Worm (Caenorhabditis elegans): ENCODE results near the gene C04E12.4.

C04E12.4 gene

DNA sequence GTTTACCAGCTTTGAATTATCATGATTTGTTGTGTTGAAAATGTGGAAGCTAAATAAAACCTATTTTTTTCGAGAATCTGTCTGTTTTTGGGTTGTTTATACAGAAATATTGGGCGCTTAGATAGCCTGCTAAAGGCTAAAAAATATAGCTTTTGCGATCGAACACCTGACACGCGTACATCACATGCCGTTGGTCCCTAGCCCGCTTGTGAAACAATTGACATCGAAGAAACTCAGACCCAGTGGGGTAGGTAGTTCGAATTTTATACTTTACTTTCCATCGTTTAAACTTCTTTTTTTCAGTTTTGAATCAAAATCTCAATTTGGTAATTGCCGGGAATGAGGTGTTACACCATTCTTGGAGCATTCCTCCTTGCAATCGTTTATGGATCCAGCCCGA is 23.6 kb upstream of the C04E12.4 start, which contains the start of gene C17B7.4:
Gene C17B7.4, plus strand, starts transcription at position 301 of the 400 bp plus-strand sequence.
- no peak for TF ChIP-seq elt-3 (tag; optimal IDR thresholded peaks at IDR 0.05)
- no peak for TF ChIP-seq aly-2 (tag; optimal IDR thresholded peaks at IDR 0.05)
- no peak for TF ChIP-seq sma-9 (GFP tag; optimal IDR thresholded peaks at IDR 0.05)
- no peak for TF ChIP-seq sma-9 (tag; optimal IDR thresholded peaks at IDR 0.05)
- TF ChIP-seq unc-39 (tag; optimal IDR thresholded peaks at IDR 0.05): no peak
- no peak for TF ChIP-seq lin-11 (tag; optimal IDR thresholded peaks at IDR 0.05)
- no peak for TF ChIP-seq F13H6.1 (tag; optimal IDR thresholded peaks at IDR 0.05)
- TF ChIP-seq mdl-1 (tag; optimal IDR thresholded peaks at IDR 0.05): no peak
- no peak for TF ChIP-seq mbf-1 (tag; optimal IDR thresholded peaks at IDR 0.05)
- no peak for TF ChIP-seq egl-27 (tag; optimal IDR thresholded peaks at IDR 0.05)

DNA sequence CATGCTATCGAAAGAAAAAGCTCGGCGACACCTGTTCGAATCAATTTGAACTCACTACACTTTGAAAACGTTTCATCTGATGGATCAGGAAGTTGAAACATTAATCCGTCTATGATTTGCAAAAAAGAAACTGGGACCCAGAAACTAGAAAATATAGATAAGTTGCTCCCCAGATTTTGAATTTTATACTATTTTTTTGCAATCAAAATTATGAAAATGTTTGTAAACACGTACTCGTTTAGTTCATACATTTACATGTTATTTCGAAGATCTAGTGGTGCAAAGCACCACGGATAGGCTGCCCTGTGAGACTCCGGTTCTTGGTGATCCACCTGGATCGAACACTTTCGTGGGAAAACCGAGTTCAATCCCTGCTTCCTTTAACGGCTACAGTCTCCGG is 20.7 kb upstream of the C04E12.4 start, which contains the start of gene C17B7.10:
Gene C17B7.10, minus strand, starts transcription at position 101 of the 400 bp plus-strand sequence.
- TF ChIP-seq sma-9 (GFP tag; optimal IDR thresholded peaks at IDR 0.05) (peak; percentile 40), sma-9 (tag; optimal IDR thresholded peaks at IDR 0.05) (no peak), lin-11 (tag; optimal IDR thresholded peaks at IDR 0.05) (no peak), nhr-11 (tag; optimal IDR thresholded peaks at IDR 0.05) (no peak), dmd-4 (tag; optimal IDR thresholded peaks at IDR 0.05) (no peak)

DNA sequence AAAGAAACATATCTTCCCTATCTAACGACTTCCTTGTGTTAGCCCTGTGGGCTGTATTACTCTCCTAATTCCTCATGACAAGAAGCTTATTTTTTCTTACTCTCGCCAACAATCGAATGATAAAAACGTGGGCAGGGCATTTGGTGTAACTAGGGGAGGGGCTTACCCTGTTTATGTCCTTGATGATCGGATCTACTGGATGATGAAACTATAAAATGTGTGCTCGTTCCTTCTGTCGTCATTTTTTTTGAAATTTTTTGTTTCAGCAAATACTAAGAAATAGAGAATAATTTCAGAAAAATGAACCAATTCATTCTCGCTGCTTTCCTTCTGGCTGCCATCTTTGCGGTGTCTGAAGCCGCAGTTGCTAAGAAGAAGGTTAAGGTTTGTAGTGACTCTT is 20.1 kb upstream of the C04E12.4 start, which contains the start of gene C17B7.3:
Gene C17B7.3, plus strand, starts transcription at position 301 of the 400 bp plus-strand sequence.
- TF ChIP-seq sma-9 (GFP tag; optimal IDR thresholded peaks at IDR 0.05): no peak
- TF ChIP-seq sma-9 (tag; optimal IDR thresholded peaks at IDR 0.05): no peak
- no peak for TF ChIP-seq unc-62 (GFP tag; optimal IDR thresholded peaks at IDR 0.05)
- TF ChIP-seq ZK546.5 (tag; optimal IDR thresholded peaks at IDR 0.05): no peak
- TF ChIP-seq alr-1 (tag; optimal IDR thresholded peaks at IDR 0.05): no peak
- TF ChIP-seq ztf-11 (tag; optimal IDR thresholded peaks at IDR 0.05): no peak
- TF ChIP-seq gmeb-1 (tag; optimal IDR thresholded peaks at IDR 0.05): no peak
- no peak for TF ChIP-seq lsy-2 (tag; optimal IDR thresholded peaks at IDR 0.05)
- no peak for TF ChIP-seq sma-3 (GFP tag; optimal IDR thresholded peaks at IDR 0.05)
- TF ChIP-seq sem-4 (tag; optimal IDR thresholded peaks at IDR 0.05): no peak

DNA sequence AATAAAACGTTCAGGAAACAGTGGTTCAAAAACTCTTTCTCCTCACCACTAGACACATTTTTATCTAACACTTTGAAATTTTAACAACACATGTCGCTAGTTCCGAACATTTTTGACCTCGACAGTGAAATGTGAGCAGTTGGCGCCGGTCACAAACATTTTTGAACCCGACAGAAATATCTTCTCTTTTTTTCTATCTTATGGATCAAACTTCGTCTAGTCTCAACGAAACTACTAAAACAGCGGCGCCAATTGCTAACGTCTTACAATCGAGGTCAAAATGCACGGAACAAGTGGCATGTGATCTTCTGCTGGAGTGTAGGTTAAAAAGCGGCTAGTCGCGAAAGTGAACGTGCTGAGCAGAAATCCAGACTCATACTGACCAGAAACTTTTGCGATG is 18.6 kb upstream of the C04E12.4 start:
- no peak for TF ChIP-seq nhr-6 (tag; optimal IDR thresholded peaks at IDR 0.05)
- TF ChIP-seq lsy-2 (tag; optimal IDR thresholded peaks at IDR 0.05): no peak
- TF ChIP-seq R02D3.7 (tag; optimal IDR thresholded peaks at IDR 0.05): no peak
- TF ChIP-seq unc-55 (GFP tag; optimal IDR thresholded peaks at IDR 0.05): no peak
- no peak for TF ChIP-seq unc-62 (GFP tag; optimal IDR thresholded peaks at IDR 0.05)
- TF ChIP-seq lin-39 (tag; optimal IDR thresholded peaks at IDR 0.05): no peak
- TF ChIP-seq sma-9 (GFP tag; optimal IDR thresholded peaks at IDR 0.05): peak; percentile 91
- TF ChIP-seq sma-9 (tag; optimal IDR thresholded peaks at IDR 0.05): no peak
- no peak for TF ChIP-seq ztf-4 (tag; optimal IDR thresholded peaks at IDR 0.05)
- no peak for TF ChIP-seq nhr-25 (tag; optimal IDR thresholded peaks at IDR 0.05)
- no peak for TF ChIP-seq unc-39 (tag; optimal IDR thresholded peaks at IDR 0.05)
- no peak for TF ChIP-seq ztf-11 (tag; optimal IDR thresholded peaks at IDR 0.05)
- TF ChIP-seq skn-1 (tag; optimal IDR thresholded peaks at IDR 0.05): no peak
- TF ChIP-seq ztf-1 (GFP tag; conservative IDR thresholded peaks at IDR 0.05): no peak
- no peak for TF ChIP-seq C34F6.9 (tag; optimal IDR thresholded peaks at IDR 0.05)
- TF ChIP-seq F13H6.1 (tag; optimal IDR thresholded peaks at IDR 0.05): peak; percentile 80

DNA sequence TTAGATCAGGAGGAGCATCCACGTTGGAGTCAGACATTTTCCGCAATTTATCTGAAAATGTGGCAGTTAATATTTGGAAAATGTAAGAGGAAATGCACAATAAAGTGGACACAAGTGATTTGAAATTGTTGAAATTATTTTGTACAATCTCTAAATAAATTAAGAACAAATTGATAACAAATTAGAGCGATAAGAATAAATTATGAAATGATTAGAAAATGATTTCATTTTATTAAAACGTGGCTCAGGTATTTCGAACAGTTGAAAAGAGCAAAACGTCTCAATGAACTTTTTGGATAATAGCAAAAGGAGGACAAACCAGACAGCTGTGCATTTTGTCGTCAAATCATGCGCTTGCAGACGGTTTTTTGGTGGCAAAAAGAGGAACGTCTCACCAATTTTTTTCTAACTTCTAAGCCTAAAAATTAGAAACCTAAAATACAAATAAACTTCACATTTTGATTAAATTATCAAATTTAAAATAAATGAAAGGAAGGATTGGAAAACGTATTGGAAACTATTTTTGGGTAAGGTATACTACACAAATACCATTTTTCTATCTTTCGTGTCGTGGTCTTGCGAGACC is 16.0 kb upstream of the C04E12.4 start, which contains the start of gene fbxa-65:
Gene fbxa-65, minus strand, starts transcription at position 51 of the 586 bp plus-strand sequence.
- TF ChIP-seq C34F6.9 (tag; optimal IDR thresholded peaks at IDR 0.05): peak; percentile 22
- no peak for TF ChIP-seq elt-1 (tag; optimal IDR thresholded peaks at IDR 0.05)
- TF ChIP-seq sma-9 (GFP tag; optimal IDR thresholded peaks at IDR 0.05): peak; percentile 7
- no peak for TF ChIP-seq sma-9 (tag; optimal IDR thresholded peaks at IDR 0.05)
- TF ChIP-seq lsy-2 (tag; optimal IDR thresholded peaks at IDR 0.05): peak in 1 of 2 experiments; percentile 19

DNA sequence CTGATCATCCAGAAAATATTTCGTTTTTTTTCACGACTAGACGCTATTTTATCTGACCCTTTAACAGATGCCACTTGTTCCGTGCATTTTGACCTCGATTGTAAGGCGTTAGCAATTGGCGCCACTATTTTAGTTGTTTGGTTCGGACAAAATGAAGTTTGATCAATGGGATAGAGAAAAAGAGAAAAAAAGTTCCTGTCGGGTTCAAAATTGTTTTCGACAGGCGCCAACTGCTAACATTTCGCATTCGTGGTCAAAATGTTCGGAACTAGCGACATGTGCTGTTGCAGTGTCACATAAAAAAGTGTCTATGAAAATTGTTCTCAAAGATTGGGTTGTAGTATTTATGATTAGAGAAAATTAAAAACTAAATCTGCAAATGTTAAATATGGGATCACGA is 15.1 kb upstream of the C04E12.4 start:
- no peak for TF ChIP-seq nhr-21 (tag; optimal IDR thresholded peaks at IDR 0.05)
- no peak for TF ChIP-seq mdl-1 (tag; optimal IDR thresholded peaks at IDR 0.05)
- TF ChIP-seq sma-9 (GFP tag; optimal IDR thresholded peaks at IDR 0.05): peak; percentile 88
- no peak for TF ChIP-seq sma-9 (tag; optimal IDR thresholded peaks at IDR 0.05)
- TF ChIP-seq F13H6.1 (tag; optimal IDR thresholded peaks at IDR 0.05): peak; percentile 57
- no peak for TF ChIP-seq ceh-82 (tag; optimal IDR thresholded peaks at IDR 0.05)
- peak in 1 of 2 experiments; percentile 36 for TF ChIP-seq lsy-2 (tag; optimal IDR thresholded peaks at IDR 0.05)

All from whole organism, L2 larva.